Worm (Caenorhabditis elegans): Measurements from ENCODE around the gene mrps-11.

DNA sequence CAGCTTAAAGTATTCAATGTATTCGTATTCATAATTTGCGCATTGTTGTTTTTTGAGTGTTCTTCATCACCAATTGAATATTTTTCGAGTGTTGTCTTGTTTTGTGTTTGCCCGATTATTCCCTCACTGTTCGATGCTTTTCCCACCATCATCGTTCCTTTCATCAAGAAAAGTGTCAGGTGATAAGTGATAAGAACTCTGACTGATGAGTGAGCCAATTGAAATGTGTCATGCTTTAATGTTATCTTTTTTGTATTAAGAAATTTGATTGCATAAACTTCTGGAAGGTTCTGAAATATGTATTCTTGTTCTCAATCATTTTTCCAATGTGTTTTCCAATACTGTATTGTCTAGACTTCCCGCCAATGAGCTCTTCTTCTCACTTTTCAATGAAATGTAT, 19.1 kb downstream of the mrps-11 start:
- TF ChIP-seq aly-1 (tag; optimal IDR thresholded peaks at IDR 0.05) (no peak), ets-7 (tag; optimal IDR thresholded peaks at IDR 0.05) (no peak), ama-1 (optimal IDR thresholded peaks at IDR 0.05) (no peak), tra-4 (tag; optimal IDR thresholded peaks at IDR 0.05) (no peak), ceh-13 (GFP tag; optimal IDR thresholded peaks at IDR 0.05) (no peak), tbx-11 (GFP tag; IDR thresholded peaks at IDR 0.05) (no peak), hmg-4 (GFP tag; optimal IDR thresholded peaks at IDR 0.05) (no peak)
